Worm (Caenorhabditis elegans) whole organism, early embryonic: Measurements from ENCODE around the gene C29E4.15.

Experiments
- F13C5.2 ChIP-seq: sonication (generic microtip); optimal IDR thresholded peaks from 2 replicates; lab custom pipeline; 2017; ENCODE audit warnings: mild to moderate bottlenecking, missing genetic modification characterization, inconsistent platforms, missing compliant biosample characterization
- ama-1 ChIP-seq: fragments of 150-350 bp; optimal IDR thresholded peaks from 2 replicates; lab custom pipeline; 2014
- ceh-13 ChIP-seq: fragments of 200-800 bp; sonication (Bioruptor generic); optimal IDR thresholded peaks from 2 replicates; lab custom pipeline; 2018; ENCODE audit warnings: mild to moderate bottlenecking, missing genetic modification characterization, missing compliant biosample characterization
- flt-1 ChIP-seq: fragments of 200-800 bp; sonication (Bioruptor generic); IDR thresholded peaks from 2 replicates; pipeline ENCODE4 v1.3.6; 2022; ENCODE audit warnings: missing genetic modification characterization, missing compliant biosample characterization
- hmbx-1 ChIP-seq: sonication (generic microtip); optimal IDR thresholded peaks from 2 replicates; lab custom pipeline; 2016; ENCODE audit warnings: mild to moderate bottlenecking, missing genetic modification characterization, missing compliant biosample characterization
- hmg-4 ChIP-seq: fragments of 200-800 bp; sonication (Bioruptor generic); optimal IDR thresholded peaks from 2 replicates; lab custom pipeline; 2018; ENCODE audit warnings: mild to moderate bottlenecking, missing genetic modification characterization, missing compliant biosample characterization
- hnd-1 ChIP-seq: sonication (generic microtip); optimal IDR thresholded peaks from 2 replicates; lab custom pipeline; 2016; ENCODE audit warnings: missing genetic modification characterization, missing compliant biosample characterization
- pes-1 ChIP-seq: fragments of 200-800 bp; sonication (Bioruptor generic); IDR thresholded peaks from 2 replicates; pipeline ENCODE4 v1.3.6; 2022; ENCODE audit warnings: missing genetic modification reagents, missing genetic modification characterization, missing compliant biosample characterization
- sea-1 ChIP-seq: fragments of 200-800 bp; sonication (Bioruptor generic); conservative IDR thresholded peaks from 2 replicates; pipeline ENCODE4 v1.3.6; 2022; ENCODE audit warnings: missing genetic modification characterization, missing compliant biosample characterization
- tbx-11 ChIP-seq: fragments of 200-800 bp; sonication (Bioruptor generic); IDR thresholded peaks from 2 replicates; pipeline ENCODE4 v1.3.6; 2022; ENCODE audit warnings: missing genetic modification characterization, missing compliant biosample characterization
- tbx-37 ChIP-seq: fragments of 200-800 bp; sonication (Bioruptor generic); conservative IDR thresholded peaks from 2 replicates; pipeline ENCODE4 v1.3.6; 2022; ENCODE audit warnings: missing genetic modification reagents, missing genetic modification characterization, missing compliant biosample characterization
- tra-4 ChIP-seq: sonication (generic microtip); optimal IDR thresholded peaks from 2 replicates; lab custom pipeline; 2017; ENCODE audit warnings: missing genetic modification characterization, missing compliant biosample characterization

- no peak for TF ChIP-seq tbx-37 (GFP tag; lab: Robert Waterston, UW)
- TF ChIP-seq hmbx-1 (tag; lab: Kevin White, UChicago), result no peak
- no peak for TF ChIP-seq hmg-4 (GFP tag; lab: Kevin White, UChicago)
- TF ChIP-seq pes-1 (GFP tag; lab: Robert Waterston, UW), result no peak
- TF ChIP-seq tbx-11 (GFP tag; lab: Robert Waterston, UW), result no peak
- TF ChIP-seq ama-1 (lab: Kevin White, UChicago), result no peak
- TF ChIP-seq sea-1 (GFP tag; lab: Robert Waterston, UW), result no peak
- TF ChIP-seq ceh-13 (GFP tag; lab: Kevin White, UChicago), result no peak
- no peak for TF ChIP-seq hnd-1 (tag; lab: Kevin White, UChicago)
- no peak for TF ChIP-seq flt-1 (GFP tag; lab: Robert Waterston, UW)
- TF ChIP-seq F13C5.2 (tag; lab: Kevin White, UChicago), result no peak
- TF ChIP-seq tra-4, result no peak
Measured at ce11 chrIII:7925968-7926367, 26.5 kb upstream of the C29E4.15 start.
